Fruit fly (Drosophila melanogaster) whole organism, prepupa: Measurements from ENCODE around the gene bsf.

Experiments
- CG10669 ChIP-seq: fragments of 200-800 bp; sonication (Bioruptor generic); optimal IDR thresholded peaks from 3 replicates; lab custom pipeline; 2018; ENCODE audit warnings: missing biosample characterization, mild to moderate bottlenecking, missing genetic modification characterization, moderate library complexity
- CG34406 ChIP-seq: fragments of 200-800 bp; sonication (Bioruptor generic); optimal IDR thresholded peaks from 3 replicates; lab custom pipeline; 2016; ENCODE audit warnings: missing biosample characterization, missing genetic modification characterization
- CG8319 ChIP-seq: fragments of 200-800 bp; sonication (Bioruptor generic); optimal IDR thresholded peaks from 3 replicates; lab custom pipeline; 2016; ENCODE audit warnings: missing biosample characterization, missing genetic modification characterization
- Eip75B ChIP-seq: fragments of 200-800 bp; sonication (Bioruptor generic); optimal IDR thresholded peaks from 3 replicates; lab custom pipeline; 2016; ENCODE audit warnings: missing biosample characterization, missing genetic modification characterization
- Sox15 ChIP-seq: fragments of 200-800 bp; sonication (Bioruptor generic); optimal IDR thresholded peaks from 3 replicates; lab custom pipeline; 2016; ENCODE audit warnings: missing biosample characterization, missing genetic modification characterization
- eg ChIP-seq: fragments of 200-800 bp; sonication (Bioruptor generic); IDR thresholded peaks from 3 replicates; pipeline ENCODE4 v1.3.6; 2022; ENCODE audit warnings: missing biosample characterization, missing genetic modification characterization

DNA sequence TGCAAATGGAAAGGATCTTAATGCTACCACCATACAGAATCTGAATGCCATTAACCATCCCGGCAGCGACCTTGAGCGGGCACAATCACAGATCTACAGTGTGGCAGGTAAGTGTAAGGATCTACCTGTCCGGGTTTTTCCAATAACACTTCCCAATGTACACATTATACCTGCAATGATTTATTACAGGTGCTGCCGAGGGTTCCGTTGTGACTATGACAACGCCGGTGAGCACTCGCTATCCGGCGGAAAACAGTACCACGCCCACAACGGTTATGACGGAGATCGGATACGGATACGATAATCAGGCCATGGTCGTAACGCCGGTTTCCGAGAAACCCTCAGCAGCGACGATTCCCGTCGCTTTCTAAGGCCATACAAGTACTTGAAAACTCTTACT is 32.4 kb upstream of the bsf start:
- TF ChIP-seq Eip75B (GFP tag; lab: Kevin White, UChicago) (no peak), CG34406 (GFP tag; lab: Kevin White, UChicago) (no peak), Sox15 (GFP tag; lab: Kevin White, UChicago) (no peak), CG10669 (GFP tag; lab: Kevin White, UChicago) (no peak), CG8319 (GFP tag; lab: Kevin White, UChicago) (no peak), eg (GFP tag; lab: Robert Waterston, UW) (no peak)
